Worm (Caenorhabditis elegans) whole organism, L2 larva: Measurements from ENCODE around the gene B0361.4.

Experiments
- C34F6.9 ChIP-seq: fragments of 150-350 bp; optimal IDR thresholded peaks from 2 replicates; lab custom pipeline; 2014; ENCODE audit warnings: missing biosample characterization, missing genetic modification characterization
- F13H6.1 ChIP-seq: sonication (generic microtip); optimal IDR thresholded peaks from 2 replicates; lab custom pipeline; 2016; ENCODE audit warnings: missing genetic modification characterization, missing compliant biosample characterization
- R02D3.7 ChIP-seq: fragments of 150-350 bp; optimal IDR thresholded peaks from 2 replicates; lab custom pipeline; 2014; ENCODE audit warnings: missing biosample characterization, missing genetic modification characterization
- Y55F3AM.14 ChIP-seq: fragments of 200-800 bp; sonication (Bioruptor generic); optimal IDR thresholded peaks from 2 replicates; lab custom pipeline; 2018; ENCODE audit warnings: mild to moderate bottlenecking, missing genetic modification characterization, missing compliant biosample characterization
- ZK546.5 ChIP-seq: sonication (generic microtip); optimal IDR thresholded peaks from 2 replicates; lab custom pipeline; 2017; ENCODE audit warnings: missing biosample characterization, missing genetic modification characterization
- alr-1 ChIP-seq: fragments of 150-350 bp; optimal IDR thresholded peaks from 2 replicates; lab custom pipeline; 2014; ENCODE audit warnings: missing biosample characterization, missing genetic modification characterization
- aly-2 ChIP-seq: fragments of 150-350 bp; optimal IDR thresholded peaks from 2 replicates; lab custom pipeline; 2014; ENCODE audit warnings: missing biosample characterization, missing genetic modification characterization
- ama-1 ChIP-seq: fragments of 150-350 bp; optimal IDR thresholded peaks from 2 replicates; lab custom pipeline; 2018; ENCODE audit warnings: inconsistent platforms
- blmp-1 ChIP-seq: sonication (generic microtip); optimal IDR thresholded peaks from 2 replicates; lab custom pipeline; 2017; ENCODE audit warnings: missing genetic modification characterization, mild to moderate bottlenecking, missing compliant biosample characterization, antibody characterized with exemption, moderate library complexity; ENCODE audit not compliant: insufficient read depth
- ceh-16 ChIP-seq: fragments of 150-350 bp; optimal IDR thresholded peaks from 2 replicates; lab custom pipeline; 2014; ENCODE audit warnings: missing biosample characterization, missing genetic modification characterization
- crh-2 ChIP-seq: sonication (generic microtip); optimal IDR thresholded peaks from 2 replicates; lab custom pipeline; 2017; ENCODE audit warnings: missing biosample characterization, missing genetic modification characterization
- dmd-4 ChIP-seq: sonication (generic microtip); optimal IDR thresholded peaks from 2 replicates; lab custom pipeline; 2017; ENCODE audit warnings: missing biosample characterization, missing genetic modification characterization
- egl-27 ChIP-seq: sonication (generic microtip); optimal IDR thresholded peaks from 3 replicates; lab custom pipeline; 2017; ENCODE audit warnings: missing biosample characterization, missing genetic modification reagents, missing genetic modification characterization
- elt-1 ChIP-seq: fragments of 150-350 bp; optimal IDR thresholded peaks from 2 replicates; lab custom pipeline; 2014; ENCODE audit warnings: missing biosample characterization, missing genetic modification characterization
- fos-1 ChIP-seq: fragments of 150-350 bp; optimal IDR thresholded peaks from 2 replicates; lab custom pipeline; 2014; ENCODE audit warnings: missing biosample characterization, missing genetic modification characterization
- gmeb-1 ChIP-seq: fragments of 150-350 bp; optimal IDR thresholded peaks from 2 replicates; lab custom pipeline; 2014; ENCODE audit warnings: missing biosample characterization, missing genetic modification characterization
- lsy-2 ChIP-seq, 2 experiments: fragments of 150-350 bp in 1 of 2; sonication (generic microtip) in 1 of 2; optimal IDR thresholded peaks; 2 replicates each; lab custom pipeline; 2014 to 2017; ENCODE audit warnings: missing biosample characterization in 2 of 2, missing genetic modification characterization in 2 of 2
- mab-5 ChIP-seq: fragments of 150-350 bp; optimal IDR thresholded peaks from 2 replicates; lab custom pipeline; 2014; ENCODE audit warnings: missing biosample characterization, missing genetic modification characterization
- mdl-1 ChIP-seq, 2 experiments: fragments of 150-350 bp in 1 of 2; sonication (generic microtip) in 1 of 2; optimal IDR thresholded peaks; 2 replicates each; lab custom pipeline; 2017; ENCODE audit warnings: missing biosample characterization in 2 of 2, missing genetic modification characterization in 2 of 2
- nhr-10 ChIP-seq: sonication (generic microtip); optimal IDR thresholded peaks from 2 replicates; lab custom pipeline; 2017; ENCODE audit warnings: missing biosample characterization, missing genetic modification characterization
- nhr-12 ChIP-seq: fragments of 150-350 bp; optimal IDR thresholded peaks from 2 replicates; lab custom pipeline; 2014; ENCODE audit warnings: missing biosample characterization, missing genetic modification characterization
- nhr-129 ChIP-seq: fragments of 150-350 bp; optimal IDR thresholded peaks from 2 replicates; lab custom pipeline; 2014; ENCODE audit warnings: missing biosample characterization, missing genetic modification characterization
- nhr-21 ChIP-seq: fragments of 150-350 bp; optimal IDR thresholded peaks from 2 replicates; lab custom pipeline; 2014; ENCODE audit warnings: missing biosample characterization, missing genetic modification characterization
- nhr-23 ChIP-seq: fragments of 150-350 bp; optimal IDR thresholded peaks from 2 replicates; lab custom pipeline; 2014; ENCODE audit warnings: missing biosample characterization, missing genetic modification reagents, missing genetic modification characterization
- nhr-237 ChIP-seq: fragments of 150-350 bp; optimal IDR thresholded peaks from 2 replicates; lab custom pipeline; 2014; ENCODE audit warnings: missing biosample characterization, missing genetic modification characterization
- nhr-25 ChIP-seq: fragments of 150-350 bp; sonication (generic microtip); optimal IDR thresholded peaks from 3 replicates; lab custom pipeline; 2014; ENCODE audit warnings: missing biosample characterization, missing genetic modification characterization
- nhr-6 ChIP-seq: fragments of 150-350 bp; optimal IDR thresholded peaks from 2 replicates; lab custom pipeline; 2014; ENCODE audit warnings: missing biosample characterization, missing genetic modification characterization
- sem-4 ChIP-seq: fragments of 150-350 bp; optimal IDR thresholded peaks from 2 replicates; lab custom pipeline; 2014; ENCODE audit warnings: missing biosample characterization, missing genetic modification reagents, missing genetic modification characterization
- skn-1 ChIP-seq: sonication (generic microtip); optimal IDR thresholded peaks from 2 replicates; lab custom pipeline; 2017; ENCODE audit warnings: missing biosample characterization, missing genetic modification characterization
- sma-3 ChIP-seq: sonication (generic microtip); optimal IDR thresholded peaks from 2 replicates; lab custom pipeline; 2016; ENCODE audit warnings: missing genetic modification reagents, missing genetic modification characterization, missing compliant biosample characterization
- sma-9 ChIP-seq, 2 experiments: fragments of 150-350 bp in 1 of 2; sonication (generic microtip) in 1 of 2; optimal IDR thresholded peaks; 2 replicates each; lab custom pipeline; 2014 to 2016; ENCODE audit warnings: missing genetic modification characterization in 2 of 2, mild to moderate bottlenecking in 1 of 2, missing biosample characterization in 1 of 2, missing compliant biosample characterization in 1 of 2, missing genetic modification reagents in 1 of 2, moderate library complexity in 1 of 2
- snpc-4 ChIP-seq: fragments of 150-350 bp; optimal IDR thresholded peaks from 2 replicates; lab custom pipeline; 2014; ENCODE audit warnings: missing biosample characterization, missing genetic modification characterization
- unc-55 ChIP-seq: fragments of 150-350 bp; sonication (generic microtip); optimal IDR thresholded peaks from 3 replicates; lab custom pipeline; 2014; ENCODE audit warnings: missing biosample characterization, missing genetic modification reagents, missing genetic modification characterization
- unc-62 ChIP-seq: fragments of 150-350 bp; optimal IDR thresholded peaks from 2 replicates; lab custom pipeline; 2014; ENCODE audit warnings: missing biosample characterization, missing genetic modification reagents, missing genetic modification characterization
- zag-1 ChIP-seq: fragments of 150-350 bp; optimal IDR thresholded peaks from 2 replicates; lab custom pipeline; 2014; ENCODE audit warnings: missing biosample characterization, missing genetic modification characterization
- ztf-1 ChIP-seq: fragments of 200-800 bp; sonication (Bioruptor generic); conservative IDR thresholded peaks from 2 replicates; pipeline ENCODE4 v1.3.6; 2022; ENCODE audit warnings: missing genetic modification characterization, missing compliant biosample characterization
- ztf-4 ChIP-seq: fragments of 150-350 bp; optimal IDR thresholded peaks from 2 replicates; lab custom pipeline; 2014; ENCODE audit warnings: missing biosample characterization, missing genetic modification characterization

Gene B0361.4

DNA sequence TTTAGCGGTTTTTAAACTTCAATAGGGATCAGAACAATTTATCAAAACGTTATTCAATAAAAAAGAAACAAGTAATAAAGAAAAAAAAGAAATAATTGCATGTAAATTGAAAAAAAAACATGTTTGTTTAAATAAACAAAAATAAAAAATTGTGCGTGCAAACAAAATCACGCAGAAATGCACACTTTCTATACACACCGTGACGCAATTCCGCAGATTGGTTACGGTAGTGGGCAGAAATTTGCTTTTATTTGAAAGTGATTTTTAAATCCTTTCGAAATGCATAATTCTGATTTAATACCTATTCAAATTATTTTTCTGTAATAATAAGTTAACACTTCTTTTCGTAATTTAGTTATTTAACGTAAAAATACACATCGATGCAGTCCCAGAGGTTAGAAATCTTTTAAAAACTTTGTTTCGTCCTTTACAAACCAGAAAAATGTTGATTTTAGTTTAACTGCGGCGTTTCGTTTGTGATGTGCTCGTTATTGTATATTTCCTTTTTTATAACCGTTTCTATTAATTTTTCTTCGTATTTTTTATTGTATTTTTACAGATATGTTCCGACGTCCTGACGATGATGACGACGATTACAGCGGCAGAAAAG, 34.4 kb downstream of the B0361.4 start, which contains the start of gene cwf-19L2:
TSS of gene cwf-19L2 (plus strand) at position 560 of the 610 bp plus-strand sequence.
- TF ChIP-seq nhr-12 (tag; lab: Kevin White, UChicago) (no peak), lsy-2 (tag; optimal IDR thresholded peaks at IDR 0.05; lab: Kevin White, UChicago) (peak in 1 of 2 experiments; percentile 80)
- TF ChIP-seq, all 48 proteins: peak for 1

- TF ChIP-seq dmd-4 (no peak), sem-4 (tag; lab: Kevin White, UChicago) (peak; percentile 52), lsy-2 (tag; optimal IDR thresholded peaks at IDR 0.05; lab: Kevin White, UChicago) (peak in 1 of 2 experiments; percentile 13), skn-1 (tag; lab: Kevin White, UChicago) (no peak), crh-2 (tag; lab: Kevin White, UChicago) (peak; percentile 56), nhr-25 (tag; lab: Kevin White, UChicago) (peak; percentile 69), blmp-1 (peak; percentile 7)
Measured at ce11 chrIII:7296092-7296668, 37.4 kb downstream of the B0361.4 start.

- TF ChIP-seq sma-9 (GFP tag; optimal IDR thresholded peaks at IDR 0.05; lab: Kevin White, UChicago) (peak; percentile 71), sma-9 (tag; optimal IDR thresholded peaks at IDR 0.05; lab: Kevin White, UChicago) (no peak), nhr-10 (peak; percentile 28), nhr-129 (tag; lab: Kevin White, UChicago) (no peak), crh-2 (tag; lab: Kevin White, UChicago) (peak; percentile 3), F13H6.1 (tag; lab: Kevin White, UChicago) (no peak), dmd-4 (no peak), R02D3.7 (tag; lab: Kevin White, UChicago) (no peak), blmp-1 (peak; percentile 16), sma-3 (GFP tag; lab: Kevin White, UChicago) (peak; percentile 45), nhr-21 (peak; percentile 10), nhr-12 (tag; lab: Kevin White, UChicago) (no peak), nhr-25 (tag; lab: Kevin White, UChicago) (peak; percentile 52), skn-1 (tag; lab: Kevin White, UChicago) (no peak), ZK546.5 (tag; lab: Kevin White, UChicago) (no peak), nhr-23 (tag; lab: Kevin White, UChicago) (no peak), elt-1 (no peak), lsy-2 (tag; optimal IDR thresholded peaks at IDR 0.05; lab: Kevin White, UChicago) (no peak), aly-2 (no peak), zag-1 (tag; lab: Kevin White, UChicago) (no peak), ceh-16 (tag; lab: Kevin White, UChicago) (peak; percentile 7)
- TF ChIP-seq, all 48 proteins: peak for 8
Measured at ce11 chrIII:7297045-7297680, 38.4 kb downstream of the B0361.4 start.

- TF ChIP-seq nhr-25 (tag; lab: Kevin White, UChicago), result peak; percentile 29
- peak; percentile 13 for TF ChIP-seq ceh-16 (tag; lab: Kevin White, UChicago)
- peak; percentile 16 for TF ChIP-seq blmp-1
- peak; percentile 55 for TF ChIP-seq ama-1 (lab: Kevin White, UChicago)
- peak; percentile 14 for TF ChIP-seq sma-9 (GFP tag; optimal IDR thresholded peaks at IDR 0.05; lab: Kevin White, UChicago)
- no peak for TF ChIP-seq sma-9 (tag; optimal IDR thresholded peaks at IDR 0.05; lab: Kevin White, UChicago)
- TF ChIP-seq Y55F3AM.14 (GFP tag; lab: Kevin White, UChicago), result no peak
- TF ChIP-seq nhr-129 (tag; lab: Kevin White, UChicago), result no peak
- peak; percentile 22 for TF ChIP-seq nhr-21
Measured at ce11 chrIII:7298045-7298444, 39.3 kb downstream of the B0361.4 start.

ce11 chrIII:7299466-7299865, 40.7 kb downstream of the B0361.4 start, which contains the start of the genes B0361.14 and B0361.9:
Gene B0361.14, minus strand, starts transcription at chrIII:7299531.
Gene B0361.9, minus strand, starts transcription at chrIII:7299631.
- TF ChIP-seq R02D3.7 (tag; lab: Kevin White, UChicago) (no peak), unc-55 (GFP tag; lab: Kevin White, UChicago) (no peak), gmeb-1 (tag; lab: Kevin White, UChicago) (no peak), ztf-4 (tag; lab: Kevin White, UChicago) (no peak), nhr-10 (no peak), Y55F3AM.14 (GFP tag; lab: Kevin White, UChicago) (no peak), alr-1 (no peak), crh-2 (tag; lab: Kevin White, UChicago) (no peak), ceh-16 (tag; lab: Kevin White, UChicago) (peak; percentile 61), nhr-6 (tag; lab: Kevin White, UChicago) (no peak), ama-1 (lab: Kevin White, UChicago) (peak; percentile 41), snpc-4 (tag; lab: Kevin White, UChicago) (no peak), nhr-21 (no peak), sem-4 (tag; lab: Kevin White, UChicago) (no peak), unc-62 (no peak), sma-9 (GFP tag; optimal IDR thresholded peaks at IDR 0.05; lab: Kevin White, UChicago) (peak; percentile 37), sma-9 (tag; optimal IDR thresholded peaks at IDR 0.05; lab: Kevin White, UChicago) (no peak), egl-27 (tag; lab: Kevin White, UChicago) (no peak), nhr-25 (tag; lab: Kevin White, UChicago) (peak; percentile 55), skn-1 (tag; lab: Kevin White, UChicago) (no peak), mab-5 (tag; lab: Kevin White, UChicago) (no peak), nhr-237 (tag; lab: Kevin White, UChicago) (no peak), mdl-1 (tag; optimal IDR thresholded peaks at IDR 0.05; lab: Kevin White, UChicago) (peak in 1 of 2 experiments; percentile 17), nhr-12 (tag; lab: Kevin White, UChicago) (no peak), ztf-1 (no peak), blmp-1 (peak; percentile 45), C34F6.9 (tag; lab: Kevin White, UChicago) (no peak), fos-1 (tag; lab: Kevin White, UChicago) (peak; percentile 14), elt-1 (no peak), lsy-2 (tag; optimal IDR thresholded peaks at IDR 0.05; lab: Kevin White, UChicago) (no peak)
